Worm (Caenorhabditis elegans) whole organism, L4 larva: ENCODE measurements around the gene rict-1.

Experiments
- D1046.2 ChIP-seq: fragments of 200-800 bp; sonication (Bioruptor generic); IDR thresholded peaks from 2 replicates; pipeline ENCODE4 v1.3.6; 2022; ENCODE audit warnings: missing genetic modification characterization, missing compliant biosample characterization
- F10B5.3 ChIP-seq: sonication (generic microtip); optimal IDR thresholded peaks from 2 replicates; lab custom pipeline; 2016; ENCODE audit warnings: mild to moderate bottlenecking, missing genetic modification characterization, missing compliant biosample characterization
- F44E2.7 ChIP-seq: fragments of 200-800 bp; sonication (Bioruptor generic); IDR thresholded peaks from 2 replicates; pipeline ENCODE4 v2.1.2; 2022; ENCODE audit warnings: missing genetic modification characterization, missing compliant biosample characterization
- R02D3.7 ChIP-seq: fragments of 150-350 bp; sonication (generic microtip); optimal IDR thresholded peaks from 3 replicates; lab custom pipeline; 2014; ENCODE audit warnings: missing biosample characterization, missing genetic modification characterization
- T26A8.4 ChIP-seq: fragments of 200-800 bp; sonication (Bioruptor generic); IDR thresholded peaks from 2 replicates; pipeline ENCODE4 v1.3.6; 2022; ENCODE audit warnings: missing genetic modification characterization, missing compliant biosample characterization
- Y105C5A.15 ChIP-seq: fragments of 200-800 bp; sonication (Bioruptor generic); IDR thresholded peaks from 2 replicates; pipeline ENCODE4 v1.3.6; 2022; ENCODE audit warnings: missing genetic modification characterization, missing compliant biosample characterization
- arid-1 ChIP-seq: fragments of 200-800 bp; sonication (Bioruptor generic); conservative IDR thresholded peaks from 2 replicates; pipeline ENCODE4 v1.3.6; 2022; ENCODE audit warnings: missing genetic modification reagents, missing genetic modification characterization, missing compliant biosample characterization
- ceh-28 ChIP-seq: fragments of 150-350 bp; optimal IDR thresholded peaks from 2 replicates; lab custom pipeline; 2014; ENCODE audit warnings: missing biosample characterization, missing genetic modification reagents, missing genetic modification characterization
- ceh-82 ChIP-seq: sonication (generic microtip); optimal IDR thresholded peaks from 2 replicates; lab custom pipeline; 2017; ENCODE audit warnings: missing biosample characterization, missing genetic modification characterization
- ces-1 ChIP-seq: fragments of 150-350 bp; sonication (generic microtip); optimal IDR thresholded peaks from 4 replicates; lab custom pipeline; 2014; ENCODE audit warnings: missing biosample characterization, missing genetic modification reagents, missing genetic modification characterization
- cey-2 ChIP-seq: sonication (generic microtip); optimal IDR thresholded peaks from 3 replicates; lab custom pipeline; 2017; ENCODE audit warnings: missing genetic modification characterization, mild to moderate bottlenecking, missing compliant biosample characterization, antibody characterized with exemption, borderline replicate concordance; ENCODE audit not compliant: insufficient read depth
- ctbp-1 ChIP-seq: fragments of 200-800 bp; sonication (Bioruptor generic); IDR thresholded peaks from 2 replicates; pipeline ENCODE4 v1.3.6; 2022; ENCODE audit warnings: missing genetic modification reagents, missing genetic modification characterization, missing compliant biosample characterization
- daf-12 ChIP-seq: fragments of 150-350 bp; optimal IDR thresholded peaks from 2 replicates; lab custom pipeline; 2014; ENCODE audit warnings: missing biosample characterization, missing genetic modification reagents, missing genetic modification characterization
- daf-8 ChIP-seq: fragments of 200-800 bp; sonication (Bioruptor generic); IDR thresholded peaks from 2 replicates; pipeline ENCODE4 v1.3.6; 2022; ENCODE audit warnings: missing genetic modification characterization, missing compliant biosample characterization
- dmd-9 ChIP-seq: fragments of 200-800 bp; sonication (Bioruptor generic); IDR thresholded peaks from 2 replicates; pipeline ENCODE4 v1.3.6; 2022; ENCODE audit warnings: missing genetic modification reagents, missing genetic modification characterization, missing compliant biosample characterization
- dpl-1 ChIP-seq: fragments of 150-350 bp; optimal IDR thresholded peaks from 2 replicates; lab custom pipeline; 2014; ENCODE audit warnings: missing biosample characterization, missing genetic modification reagents, missing genetic modification characterization
- egl-27 ChIP-seq: sonication (generic microtip); optimal IDR thresholded peaks from 3 replicates; lab custom pipeline; 2017; ENCODE audit warnings: missing biosample characterization, missing genetic modification reagents, missing genetic modification characterization
- hif-1 ChIP-seq, 2 experiments: sonication (generic microtip); optimal IDR thresholded peaks; 2 replicates each; lab custom pipeline; 2016 to 2017; ENCODE audit warnings: missing compliant biosample characterization in 2 of 2, missing genetic modification characterization in 2 of 2, missing genetic modification reagents in 2 of 2, missing genotype in 2 of 2, mild to moderate bottlenecking in 1 of 2
- hlh-30 ChIP-seq: sonication (generic microtip); optimal IDR thresholded peaks from 2 replicates; lab custom pipeline; 2017; ENCODE audit warnings: antibody characterized with exemption, mild to moderate bottlenecking, missing genetic modification characterization, missing compliant biosample characterization; ENCODE audit not compliant: insufficient read depth
- lin-15B ChIP-seq: fragments of 150-350 bp; sonication (generic microtip); optimal IDR thresholded peaks from 3 replicates; lab custom pipeline; 2014; ENCODE audit warnings: missing biosample characterization, missing genetic modification characterization
- lin-38 ChIP-seq: fragments of 200-800 bp; sonication (Bioruptor generic); IDR thresholded peaks from 2 replicates; pipeline ENCODE4 v1.3.6; 2022; ENCODE audit warnings: missing genetic modification reagents, missing genetic modification characterization, missing compliant biosample characterization
- lin-39 ChIP-seq: fragments of 150-350 bp; optimal IDR thresholded peaks from 2 replicates; lab custom pipeline; 2014; ENCODE audit warnings: missing biosample characterization, missing genetic modification reagents, missing genetic modification characterization
- lir-3 ChIP-seq: sonication (generic microtip); optimal IDR thresholded peaks from 2 replicates; lab custom pipeline; 2016; ENCODE audit warnings: mild to moderate bottlenecking, missing genetic modification characterization, missing compliant biosample characterization
- lsy-2 ChIP-seq, 2 experiments: fragments of 150-350 bp in 1 of 2; sonication (generic microtip) in 1 of 2; optimal IDR thresholded peaks; 2 replicates each; lab custom pipeline; 2014 to 2017; ENCODE audit warnings: missing biosample characterization in 2 of 2, missing genetic modification characterization in 2 of 2
- madf-9 ChIP-seq: fragments of 200-800 bp; sonication (Bioruptor generic); conservative IDR thresholded peaks from 2 replicates; pipeline ENCODE4 v1.3.6; 2022; ENCODE audit warnings: missing genetic modification reagents, missing genetic modification characterization, missing compliant biosample characterization
- mdl-1 ChIP-seq, 2 experiments: fragments of 150-350 bp in 1 of 2; sonication (generic microtip) in 1 of 2; optimal IDR thresholded peaks; 2 replicates each; lab custom pipeline; 2014 to 2017; ENCODE audit warnings: missing biosample characterization in 2 of 2, missing genetic modification characterization in 2 of 2
- mep-1 ChIP-seq: fragments of 150-350 bp; sonication (generic microtip); optimal IDR thresholded peaks from 3 replicates; lab custom pipeline; 2014; ENCODE audit warnings: missing biosample characterization, missing genetic modification characterization
- mes-2 ChIP-seq: sonication (generic microtip); optimal IDR thresholded peaks from 2 replicates; lab custom pipeline; 2016; ENCODE audit warnings: missing genotype, mild to moderate bottlenecking, missing genetic modification characterization, missing compliant biosample characterization; ENCODE audit not compliant: poor library complexity, severe bottlenecking
- nhr-102 ChIP-seq: sonication (generic microtip); optimal IDR thresholded peaks from 2 replicates; lab custom pipeline; 2016; ENCODE audit warnings: mild to moderate bottlenecking, missing genetic modification characterization, moderate library complexity, missing compliant biosample characterization
- nhr-11 ChIP-seq: fragments of 150-350 bp; optimal IDR thresholded peaks from 2 replicates; lab custom pipeline; 2014; ENCODE audit warnings: missing biosample characterization, missing genetic modification characterization
- nhr-111 ChIP-seq: fragments of 200-800 bp; sonication (Bioruptor generic); optimal IDR thresholded peaks from 2 replicates; lab custom pipeline; 2018; ENCODE audit warnings: mild to moderate bottlenecking, missing genetic modification characterization, missing compliant biosample characterization
- nhr-237 ChIP-seq: sonication (generic microtip); optimal IDR thresholded peaks from 2 replicates; lab custom pipeline; 2017; ENCODE audit warnings: missing biosample characterization, missing genetic modification characterization
- nhr-25 ChIP-seq: sonication (generic microtip); optimal IDR thresholded peaks from 2 replicates; lab custom pipeline; 2017; ENCODE audit warnings: missing genetic modification characterization, mild to moderate bottlenecking, missing compliant biosample characterization, antibody characterized with exemption, moderate library complexity, borderline replicate concordance; ENCODE audit not compliant: insufficient read depth
- nhr-28 ChIP-seq: fragments of 150-350 bp; optimal IDR thresholded peaks from 2 replicates; lab custom pipeline; 2014; ENCODE audit warnings: missing biosample characterization, missing genetic modification characterization
- nhr-41 ChIP-seq: fragments of 200-800 bp; sonication (Bioruptor generic); IDR thresholded peaks from 2 replicates; pipeline ENCODE4 v1.3.6; 2022; ENCODE audit warnings: missing genetic modification reagents, missing genetic modification characterization, missing compliant biosample characterization
- nhr-48 ChIP-seq: sonication (generic microtip); optimal IDR thresholded peaks from 2 replicates; lab custom pipeline; 2016; ENCODE audit warnings: mild to moderate bottlenecking, missing genetic modification characterization, missing compliant biosample characterization
- nhr-76 ChIP-seq: fragments of 150-350 bp; optimal IDR thresholded peaks from 2 replicates; lab custom pipeline; 2014; ENCODE audit warnings: missing biosample characterization, missing genetic modification characterization
- nhr-77 ChIP-seq: fragments of 150-350 bp; optimal IDR thresholded peaks from 2 replicates; lab custom pipeline; 2014; ENCODE audit warnings: missing biosample characterization, missing genetic modification characterization
- php-3 ChIP-seq: fragments of 200-800 bp; sonication (Bioruptor generic); IDR thresholded peaks from 2 replicates; pipeline ENCODE4 v1.3.6; 2022; ENCODE audit warnings: missing genetic modification reagents, missing genetic modification characterization, missing compliant biosample characterization
- saeg-2 ChIP-seq: fragments of 200-800 bp; sonication (Bioruptor generic); IDR thresholded peaks from 2 replicates; pipeline ENCODE4 v1.3.6; 2022; ENCODE audit warnings: missing genetic modification reagents, missing genetic modification characterization, missing compliant biosample characterization
- skn-1 ChIP-seq: fragments of 150-350 bp; optimal IDR thresholded peaks from 2 replicates; lab custom pipeline; 2014; ENCODE audit warnings: missing biosample characterization, missing genetic modification characterization
- spr-1 ChIP-seq: sonication (generic microtip); optimal IDR thresholded peaks from 2 replicates; lab custom pipeline; 2016; ENCODE audit warnings: mild to moderate bottlenecking, missing genetic modification characterization, missing compliant biosample characterization
- tag-97 ChIP-seq: fragments of 200-800 bp; sonication (Bioruptor generic); IDR thresholded peaks from 2 replicates; pipeline ENCODE4 v1.3.6; 2022; ENCODE audit warnings: missing genetic modification characterization, missing compliant biosample characterization
- tra-1 ChIP-seq: fragments of 200-800 bp; sonication (Bioruptor generic); IDR thresholded peaks from 2 replicates; pipeline ENCODE4 v1.3.6; 2022; ENCODE audit warnings: missing genetic modification reagents, missing genetic modification characterization, missing compliant biosample characterization
- unc-62 ChIP-seq, 3 experiments: fragments of 150-350 bp in 1 of 3; sonication (generic microtip); optimal IDR thresholded peaks in 2 of 3; peaks in 1 of 3; 1 replicate in 1 of 3; 2 replicates in 2 of 3; lab custom pipeline; 2014 to 2017; ENCODE audit warnings: missing biosample characterization in 3 of 3, missing genetic modification characterization in 3 of 3, missing genetic modification reagents in 3 of 3, missing genotype in 1 of 3
- zag-1 ChIP-seq: fragments of 150-350 bp; optimal IDR thresholded peaks from 2 replicates; lab custom pipeline; 2014; ENCODE audit warnings: missing biosample characterization, missing genetic modification characterization
- zfp-2 ChIP-seq: sonication (generic microtip); optimal IDR thresholded peaks from 2 replicates; lab custom pipeline; 2016; ENCODE audit warnings: mild to moderate bottlenecking, missing genetic modification characterization, missing compliant biosample characterization
- zfp-3 ChIP-seq: fragments of 200-800 bp; sonication (Bioruptor generic); conservative IDR thresholded peaks from 2 replicates; pipeline ENCODE4 v1.3.6; 2022; ENCODE audit warnings: missing genetic modification reagents, missing genetic modification characterization, missing compliant biosample characterization
- zip-11 ChIP-seq: fragments of 200-800 bp; sonication (Bioruptor generic); IDR thresholded peaks from 2 replicates; pipeline ENCODE4 v1.3.6; 2022; ENCODE audit warnings: missing genetic modification characterization, missing compliant biosample characterization
- zip-2 ChIP-seq: fragments of 150-350 bp; optimal IDR thresholded peaks from 2 replicates; lab custom pipeline; 2014; ENCODE audit warnings: missing biosample characterization, missing genetic modification characterization
- ztf-7 ChIP-seq: fragments of 150-350 bp; optimal IDR thresholded peaks from 2 replicates; lab custom pipeline; 2014; ENCODE audit warnings: missing biosample characterization, missing genetic modification characterization

The rict-1 gene

ce11 chrII:13077746-13078145 is 38.9 kb downstream of the rict-1 start:
- TF ChIP-seq hlh-30, result peak; percentile 70
- no peak for TF ChIP-seq nhr-111 (GFP tag; lab: Kevin White, UChicago)
- TF ChIP-seq zag-1, result no peak
- TF ChIP-seq lir-3 (tag; lab: Kevin White, UChicago), result no peak
- TF ChIP-seq dpl-1 (GFP tag; lab: Kevin White, UChicago), result no peak
- TF ChIP-seq lin-38 (GFP tag; lab: Robert Waterston, UW), result peak; percentile 11; the same call in 1 of the 2 replicates
- no peak for TF ChIP-seq ztf-7 (tag; lab: Kevin White, UChicago)
- TF ChIP-seq zip-11 (GFP tag; lab: Robert Waterston, UW), result no peak
- no peak for TF ChIP-seq nhr-76
- TF ChIP-seq skn-1, result no peak
- no peak for TF ChIP-seq D1046.2 (GFP tag; lab: Robert Waterston, UW)
- TF ChIP-seq saeg-2, result peak; percentile 15; the same call in 1 of the 2 replicates
- no peak for TF ChIP-seq F44E2.7
- TF ChIP-seq zfp-3 (GFP tag; lab: Robert Waterston, UW), result 0 out of 2 replicates have a peak, but pooled peaks have one; percentile 39
- TF ChIP-seq Y105C5A.15, result no peak
- no peak for TF ChIP-seq dmd-9 (GFP tag; lab: Robert Waterston, UW)
- TF ChIP-seq hif-1 (tag; optimal IDR thresholded peaks at IDR 0.05; lab: Kevin White, UChicago), result peak in 1 of 2 experiments; percentile 27
- peak; percentile 97 for TF ChIP-seq php-3 (GFP tag; lab: Robert Waterston, UW)
- TF ChIP-seq nhr-237 (tag; lab: Kevin White, UChicago), result no peak
- peak in 1 of 2 experiments; percentile 92 for TF ChIP-seq unc-62 (GFP tag; optimal IDR thresholded peaks at IDR 0.05 in 1 of 2; lab: Kevin White, UChicago)
- no peak for TF ChIP-seq unc-62 (tag; optimal IDR thresholded peaks at IDR 0.05; lab: Kevin White, UChicago)
- no peak for TF ChIP-seq T26A8.4
- no peak for TF ChIP-seq F10B5.3
- peak in 1 of 2 experiments; percentile 67 for TF ChIP-seq mdl-1 (tag; optimal IDR thresholded peaks at IDR 0.05; lab: Kevin White, UChicago)
- peak; percentile 55 for TF ChIP-seq nhr-77 (tag; lab: Kevin White, UChicago)
- TF ChIP-seq daf-12 (tag; lab: Kevin White, UChicago), result no peak
- no peak for TF ChIP-seq ctbp-1
- no peak for TF ChIP-seq zip-2 (tag; lab: Kevin White, UChicago)
- TF ChIP-seq cey-2 (tag; lab: Kevin White, UChicago), result no peak
- TF ChIP-seq madf-9 (GFP tag; lab: Robert Waterston, UW), result no peak
- no peak for TF ChIP-seq nhr-25 (tag; lab: Kevin White, UChicago)
- TF ChIP-seq ceh-82 (tag; lab: Kevin White, UChicago), result no peak
- TF ChIP-seq spr-1 (tag; lab: Kevin White, UChicago), result no peak
- TF ChIP-seq lin-39 (tag; lab: Kevin White, UChicago), result no peak
- TF ChIP-seq nhr-102, result peak; percentile 80
- TF ChIP-seq daf-8 (GFP tag; lab: Robert Waterston, UW), result no peak
- TF ChIP-seq arid-1 (GFP tag; lab: Robert Waterston, UW), result no peak
- peak; percentile 78 for TF ChIP-seq tra-1 (GFP tag; lab: Robert Waterston, UW)
- TF ChIP-seq nhr-28, result peak; percentile 91
- no peak for TF ChIP-seq ceh-28
- no peak for TF ChIP-seq ces-1 (GFP tag; lab: Kevin White, UChicago)
- TF ChIP-seq R02D3.7 (tag; lab: Kevin White, UChicago), result no peak
- no peak for TF ChIP-seq zfp-2 (tag; lab: Kevin White, UChicago)
- TF ChIP-seq mes-2 (tag; lab: Kevin White, UChicago), result peak; percentile 8
- TF ChIP-seq tag-97 (GFP tag; lab: Robert Waterston, UW), result no peak
- no peak for TF ChIP-seq lsy-2 (tag; optimal IDR thresholded peaks at IDR 0.05; lab: Kevin White, UChicago)
- TF ChIP-seq lin-15B (tag; lab: Kevin White, UChicago), result no peak
- TF ChIP-seq nhr-41 (GFP tag; lab: Robert Waterston, UW), result no peak
- TF ChIP-seq nhr-48 (tag; lab: Kevin White, UChicago), result peak; percentile 87
- no peak for TF ChIP-seq nhr-11
- TF ChIP-seq egl-27, result no peak
- peak; percentile 27 for TF ChIP-seq mep-1 (tag; lab: Kevin White, UChicago)
